Worm (Caenorhabditis elegans): Measurements from ENCODE around the gene gadr-4.
"Not testable (repeated sequence)": the region's sequence is repeated elsewhere in the genome, so short reads cannot be mapped to it uniquely, and the experiment has no call there.

DNA sequence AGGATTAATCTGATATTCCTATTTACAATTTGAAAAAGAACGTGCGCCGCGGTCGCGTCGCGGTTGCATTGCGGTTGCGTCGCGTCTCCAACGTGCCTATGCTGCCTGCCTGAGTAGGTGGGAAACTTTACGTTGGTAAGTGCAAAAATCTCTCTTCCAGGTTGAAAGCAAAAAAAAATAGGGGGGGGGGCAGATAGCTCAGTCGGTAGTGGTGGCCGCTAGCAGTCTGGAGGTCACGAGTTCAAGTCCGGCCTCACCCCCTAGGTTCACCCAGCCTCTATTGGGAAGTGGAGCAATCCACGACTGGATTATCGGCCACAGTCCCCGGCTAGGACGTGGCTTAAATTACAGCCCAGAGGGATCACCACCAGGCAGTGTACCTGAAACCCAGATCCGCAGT lies 15.7 kb upstream of the gadr-4 start:
- TF ChIP-seq fkh-10 (GFP tag; optimal IDR thresholded peaks at IDR 0.05); nhr-28 (tag; optimal IDR thresholded peaks at IDR 0.05); zfp-3 (GFP tag; conservative IDR thresholded peaks at IDR 0.05); lin-13 (GFP tag; optimal IDR thresholded peaks at IDR 0.05); unc-130 (GFP tag; optimal IDR thresholded peaks at IDR 0.05); pqm-1 (tag; optimal IDR thresholded peaks at IDR 0.05); unc-39 (tag; optimal IDR thresholded peaks at IDR 0.05): not testable (repeated sequence)
